Fruit fly (Drosophila melanogaster) whole organism, prepupa: Measurements from ENCODE around the gene Cul6.

Experiments used
- CG15336 ChIP-seq: fragments of 200-800 bp; sonication (Bioruptor generic); IDR thresholded peaks from 2 replicates; pipeline ENCODE4 v1.3.6; 2022; ENCODE audit warnings: missing biosample characterization, missing genetic modification characterization
- CG6854 ChIP-seq: fragments of 200-800 bp; sonication (Bioruptor generic); optimal IDR thresholded peaks from 2 replicates; lab custom pipeline; 2017; ENCODE audit warnings: missing biosample characterization, mild to moderate bottlenecking, missing genetic modification characterization
- Ets21C ChIP-seq: fragments of 200-800 bp; sonication (Bioruptor generic); optimal IDR thresholded peaks from 3 replicates; lab custom pipeline; 2016; ENCODE audit warnings: missing biosample characterization, missing genetic modification characterization
- Gug ChIP-seq: fragments of 200-800 bp; sonication (Bioruptor generic); IDR thresholded peaks from 2 replicates; pipeline ENCODE4 v1.3.6; 2022; ENCODE audit warnings: missing biosample characterization, missing genetic modification characterization
- Hr38 ChIP-seq: sonication (Bioruptor generic); optimal IDR thresholded peaks from 2 replicates; lab custom pipeline; 2016; ENCODE audit warnings: missing biosample characterization, missing genetic modification characterization
- Sox102F ChIP-seq: fragments of 200-800 bp; sonication (Bioruptor generic); optimal IDR thresholded peaks from 2 replicates; lab custom pipeline; 2016; ENCODE audit warnings: missing biosample characterization, mild to moderate bottlenecking, missing genetic modification characterization
- achi ChIP-seq: fragments of 200-800 bp; sonication (Bioruptor generic); optimal IDR thresholded peaks from 3 replicates; lab custom pipeline; 2016; ENCODE audit warnings: missing biosample characterization, missing genetic modification characterization
- acj6 ChIP-seq: fragments of 200-800 bp; sonication (Bioruptor generic); optimal IDR thresholded peaks from 3 replicates; lab custom pipeline; 2016; ENCODE audit warnings: missing biosample characterization, missing genetic modification characterization
- dsx ChIP-seq: fragments of 200-800 bp; optimal IDR thresholded peaks from 3 replicates; lab custom pipeline; 2019; ENCODE audit warnings: missing biosample characterization, mild to moderate bottlenecking, missing genetic modification characterization, moderate library complexity; ENCODE audit not compliant: poor library complexity, severe bottlenecking
- eg ChIP-seq: fragments of 200-800 bp; sonication (Bioruptor generic); IDR thresholded peaks from 3 replicates; pipeline ENCODE4 v1.3.6; 2022; ENCODE audit warnings: missing biosample characterization, missing genetic modification characterization
- fkh ChIP-seq: fragments of 200-800 bp; sonication (Bioruptor generic); optimal IDR thresholded peaks from 3 replicates; lab custom pipeline; 2017; ENCODE audit warnings: missing biosample characterization, mild to moderate bottlenecking, missing genetic modification characterization, moderate library complexity
- svp ChIP-seq: fragments of 200-800 bp; sonication (Bioruptor generic); peaks from one replicate; lab custom pipeline; 2016; ENCODE audit warnings: missing biosample characterization, missing genetic modification characterization

DNA sequence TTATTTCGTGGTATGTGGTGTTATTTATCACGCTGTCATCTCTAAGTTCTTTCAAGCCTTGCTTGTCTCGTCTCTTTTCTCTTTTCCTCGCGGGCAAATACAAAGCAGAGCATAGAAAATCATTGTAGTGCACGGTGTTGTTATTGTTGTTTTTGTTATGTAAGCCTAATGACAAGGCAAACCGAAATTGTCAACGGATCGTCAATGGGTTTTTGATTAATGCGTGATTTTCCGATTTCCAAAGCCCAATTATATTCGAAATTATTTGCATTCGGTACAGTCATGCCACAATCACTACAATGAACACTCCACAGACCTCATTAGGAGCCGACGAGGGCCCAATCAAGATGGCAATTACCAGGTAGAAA, 21.4 kb upstream of the Cul6 start:
- TF ChIP-seq CG6854 (GFP tag; lab: Kevin White, UChicago), result no peak
- TF ChIP-seq acj6 (GFP tag; lab: Kevin White, UChicago), result no peak
- no peak for TF ChIP-seq CG15336
- TF ChIP-seq dsx (GFP tag; lab: Kevin White, UChicago), result no peak
- no peak for TF ChIP-seq Sox102F (GFP tag; lab: Kevin White, UChicago)
- TF ChIP-seq fkh (GFP tag; lab: Kevin White, UChicago), result no peak
- TF ChIP-seq Hr38 (GFP tag; lab: Kevin White, UChicago), result no peak
- no peak for TF ChIP-seq eg (GFP tag; lab: Robert Waterston, UW)
- no peak for TF ChIP-seq svp (GFP tag; lab: Kevin White, UChicago)
- no peak for TF ChIP-seq Gug (GFP tag; lab: Robert Waterston, UW)
- no peak for TF ChIP-seq achi (GFP tag; lab: Kevin White, UChicago)
- no peak for TF ChIP-seq Ets21C (GFP tag; lab: Kevin White, UChicago)
